Fruit fly (Drosophila melanogaster) whole organism, adult: ENCODE results near the gene frtz.

Experiments
- CG11617 ChIP-seq: fragments of 200-800 bp; sonication (Bioruptor generic); optimal IDR thresholded peaks from 2 replicates; lab custom pipeline; 2017; ENCODE audit warnings: mild to moderate bottlenecking, missing biosample characterization, missing genetic modification reagents, missing genetic modification characterization
- CG12768 ChIP-seq: fragments of 200-800 bp; sonication (Bioruptor generic); optimal IDR thresholded peaks from 2 replicates; lab custom pipeline; 2017; ENCODE audit warnings: missing biosample characterization, missing genetic modification characterization, mild to moderate bottlenecking, moderate library complexity, missing genetic modification reagents
- CG14711 ChIP-seq: fragments of 200-800 bp; sonication (Bioruptor generic); optimal IDR thresholded peaks from 2 replicates; lab custom pipeline; 2018; ENCODE audit warnings: missing biosample characterization, mild to moderate bottlenecking, missing genetic modification characterization, moderate library complexity
- CG1620 ChIP-seq: fragments of 200-800 bp; sonication (Bioruptor generic); optimal IDR thresholded peaks from 2 replicates; lab custom pipeline; 2016; ENCODE audit warnings: missing biosample characterization, missing genetic modification characterization
- CG33017 ChIP-seq: fragments of 200-800 bp; sonication (Bioruptor generic); optimal IDR thresholded peaks from 2 replicates; lab custom pipeline; 2018; ENCODE audit warnings: missing biosample characterization, mild to moderate bottlenecking, missing genetic modification characterization, moderate library complexity
- CG5204 ChIP-seq: fragments of 200-800 bp; sonication (Bioruptor generic); optimal IDR thresholded peaks from 2 replicates; lab custom pipeline; 2016; ENCODE audit warnings: missing biosample characterization, missing genetic modification characterization
- CG7045 ChIP-seq: fragments of 200-800 bp; sonication (Bioruptor generic); optimal IDR thresholded peaks from 2 replicates; lab custom pipeline; 2017; ENCODE audit warnings: missing biosample characterization, mild to moderate bottlenecking, missing genetic modification characterization
- CG7101 ChIP-seq: fragments of 200-800 bp; sonication (Bioruptor generic); optimal IDR thresholded peaks from 2 replicates; lab custom pipeline; 2018; ENCODE audit warnings: missing biosample characterization, mild to moderate bottlenecking, missing genetic modification characterization, moderate library complexity
- Clk ChIP-seq: fragments of 200-800 bp; sonication (Bioruptor generic); optimal IDR thresholded peaks from 2 replicates; lab custom pipeline; 2017; ENCODE audit warnings: missing biosample characterization, missing genetic modification characterization
- Crg-1 ChIP-seq: fragments of 200-800 bp; sonication (Bioruptor generic); optimal IDR thresholded peaks from 2 replicates; lab custom pipeline; 2016; ENCODE audit warnings: missing biosample characterization, missing genetic modification characterization
- Hr96 ChIP-seq: fragments of 200-800 bp; sonication (Bioruptor generic); optimal IDR thresholded peaks from 2 replicates; lab custom pipeline; 2016; ENCODE audit warnings: missing biosample characterization, missing genetic modification characterization
- Mnt ChIP-seq: fragments of 200-800 bp; sonication (Bioruptor generic); optimal IDR thresholded peaks from 2 replicates; lab custom pipeline; 2016; ENCODE audit warnings: missing biosample characterization, mild to moderate bottlenecking, missing genetic modification characterization
- bab1 ChIP-seq: fragments of 200-800 bp; sonication (Bioruptor generic); optimal IDR thresholded peaks from 3 replicates; lab custom pipeline; 2019; ENCODE audit warnings: missing biosample characterization, mild to moderate bottlenecking, missing genetic modification characterization, moderate library complexity
- cic ChIP-seq: fragments of 200-800 bp; sonication (Bioruptor generic); optimal IDR thresholded peaks from 2 replicates; lab custom pipeline; 2017; ENCODE audit warnings: missing biosample characterization, mild to moderate bottlenecking, missing genetic modification characterization, moderate library complexity
- cnc ChIP-seq, 2 experiments: fragments of >200 bp; optimal IDR thresholded peaks; 2 replicates each; lab custom pipeline; 2017
- kay ChIP-seq: fragments of 200-800 bp; sonication (Bioruptor generic); peaks from one replicate; lab custom pipeline; 2016; ENCODE audit warnings: missing biosample characterization, missing genetic modification characterization, borderline replicate concordance
- ovo ChIP-seq: fragments of 200-800 bp; sonication (Bioruptor generic); optimal IDR thresholded peaks from 2 replicates; lab custom pipeline; 2016; ENCODE audit warnings: missing biosample characterization, missing genetic modification characterization
- pad ChIP-seq: fragments of 200-800 bp; sonication (Bioruptor generic); optimal IDR thresholded peaks from 3 replicates; lab custom pipeline; 2017; ENCODE audit warnings: missing biosample characterization, missing genetic modification characterization, mild to moderate bottlenecking, moderate library complexity, missing genetic modification reagents
- tj ChIP-seq: fragments of 200-800 bp; sonication (Bioruptor generic); optimal IDR thresholded peaks from 3 replicates; lab custom pipeline; 2017; ENCODE audit warnings: missing biosample characterization, mild to moderate bottlenecking, missing genetic modification characterization, moderate library complexity
- toe ChIP-seq: fragments of 200-800 bp; sonication (Bioruptor generic); optimal IDR thresholded peaks from 2 replicates; lab custom pipeline; 2016; ENCODE audit warnings: missing biosample characterization, missing genetic modification characterization

frtz gene

dm6 chr2L:1738054-1738453 is 22.4 kb upstream of the frtz start:
- TF ChIP-seq toe (no peak), kay (no peak), CG12768 (no peak), CG14711 (tag; lab: Kevin White, UChicago) (no peak)

dm6 chr2L:1737057-1737581 is 21.5 kb upstream of the frtz start:
- peak; percentile 35 for TF ChIP-seq tj (GFP tag; lab: Kevin White, UChicago)
- no peak for TF ChIP-seq CG12768
- TF ChIP-seq CG5204 (GFP tag; lab: Kevin White, UChicago): peak; percentile 21
- peak; percentile 26 for TF ChIP-seq Hr96 (GFP tag; lab: Kevin White, UChicago)
- TF ChIP-seq Mnt: peak; percentile 70
- TF ChIP-seq CG33017 (tag; lab: Kevin White, UChicago): peak; percentile 10
- TF ChIP-seq CG14711 (tag; lab: Kevin White, UChicago): peak; percentile 67
- TF ChIP-seq bab1 (GFP tag; lab: Kevin White, UChicago): peak; percentile 71
- peak; percentile 50 for TF ChIP-seq CG7101 (tag; lab: Kevin White, UChicago)
- TF ChIP-seq cic (GFP tag; lab: Kevin White, UChicago): no peak
- peak; percentile 57 for TF ChIP-seq pad (GFP tag; lab: Kevin White, UChicago)
- TF ChIP-seq CG11617 (GFP tag; lab: Kevin White, UChicago): no peak

- TF ChIP-seq Clk: no peak
- TF ChIP-seq CG1620: no peak
- no peak for TF ChIP-seq Mnt
- TF ChIP-seq toe: no peak
- TF ChIP-seq kay: no peak
- no peak for TF ChIP-seq CG7101 (tag; lab: Kevin White, UChicago)
- no peak for TF ChIP-seq Hr96 (GFP tag; lab: Kevin White, UChicago)
- no peak for TF ChIP-seq ovo (GFP tag; lab: Kevin White, UChicago)
- no peak for TF ChIP-seq CG12768
- TF ChIP-seq CG11617 (GFP tag; lab: Kevin White, UChicago): no peak
- TF ChIP-seq cnc (optimal IDR thresholded peaks at IDR 0.05; lab: Kevin White, UChicago): no peak
- no peak for TF ChIP-seq Crg-1 (GFP tag; lab: Kevin White, UChicago)
Observed at dm6 chr2L:1735133-1735532, 19.5 kb upstream of the frtz start.

- no peak for TF ChIP-seq ovo (GFP tag; lab: Kevin White, UChicago)
- no peak for TF ChIP-seq toe
- no peak for TF ChIP-seq CG11617 (GFP tag; lab: Kevin White, UChicago)
- no peak for TF ChIP-seq Hr96 (GFP tag; lab: Kevin White, UChicago)
Observed at dm6 chr2L:1733155-1733813, 17.6 kb upstream of the frtz start.

- TF ChIP-seq Mnt (peak; percentile 80), CG14711 (tag; lab: Kevin White, UChicago) (peak; percentile 48), CG33017 (tag; lab: Kevin White, UChicago) (peak; percentile 68), bab1 (GFP tag; lab: Kevin White, UChicago) (no peak), cic (GFP tag; lab: Kevin White, UChicago) (peak; percentile 18), CG12768 (no peak), CG7101 (tag; lab: Kevin White, UChicago) (peak; percentile 49), pad (GFP tag; lab: Kevin White, UChicago) (peak; percentile 17), Crg-1 (GFP tag; lab: Kevin White, UChicago) (peak; percentile 69)
Observed at dm6 chr2L:1732189-1732588, 16.5 kb upstream of the frtz start, which contains the start of the genes CG17652 and CG17646. Gene CG17652 (minus strand): TSS chr2L:1732356. Gene CG17646 (plus strand): TSS chr2L:1732524.

dm6 chr2L:1730914-1731313 is 15.3 kb upstream of the frtz start:
- TF ChIP-seq CG7101 (tag; lab: Kevin White, UChicago) (peak; percentile 5), tj (GFP tag; lab: Kevin White, UChicago) (no peak), CG1620 (no peak), cic (GFP tag; lab: Kevin White, UChicago) (peak; percentile 89), CG11617 (GFP tag; lab: Kevin White, UChicago) (peak; percentile 53), cnc (optimal IDR thresholded peaks at IDR 0.05; lab: Kevin White, UChicago) (no peak), CG7045 (GFP tag; lab: Kevin White, UChicago) (peak; percentile 43), Clk (no peak), CG5204 (GFP tag; lab: Kevin White, UChicago) (no peak), Crg-1 (GFP tag; lab: Kevin White, UChicago) (no peak), pad (GFP tag; lab: Kevin White, UChicago) (no peak), kay (no peak), ovo (GFP tag; lab: Kevin White, UChicago) (no peak), Mnt (peak; percentile 58), bab1 (GFP tag; lab: Kevin White, UChicago) (no peak), Hr96 (GFP tag; lab: Kevin White, UChicago) (no peak), CG33017 (tag; lab: Kevin White, UChicago) (peak; percentile 64), CG12768 (no peak), CG14711 (tag; lab: Kevin White, UChicago) (no peak), toe (no peak)

- TF ChIP-seq CG12768 (peak; percentile 57), bab1 (GFP tag; lab: Kevin White, UChicago) (peak; percentile 77), Mnt (peak; percentile 80), CG7101 (tag; lab: Kevin White, UChicago) (peak; percentile 81), cnc (optimal IDR thresholded peaks at IDR 0.05; lab: Kevin White, UChicago) (no peak), cic (GFP tag; lab: Kevin White, UChicago) (peak; percentile 52), Crg-1 (GFP tag; lab: Kevin White, UChicago) (peak; percentile 83), CG5204 (GFP tag; lab: Kevin White, UChicago) (peak; percentile 77), kay (no peak), Clk (peak; percentile 34), Hr96 (GFP tag; lab: Kevin White, UChicago) (peak; percentile 59), CG1620 (peak; percentile 81), CG33017 (tag; lab: Kevin White, UChicago) (peak; percentile 74), toe (peak; percentile 83), CG14711 (tag; lab: Kevin White, UChicago) (peak; percentile 30), ovo (GFP tag; lab: Kevin White, UChicago) (no peak), tj (GFP tag; lab: Kevin White, UChicago) (peak; percentile 35), CG7045 (GFP tag; lab: Kevin White, UChicago) (peak; percentile 46), CG11617 (GFP tag; lab: Kevin White, UChicago) (peak; percentile 72), pad (GFP tag; lab: Kevin White, UChicago) (peak; percentile 23)
Observed at dm6 chr2L:1729607-1730011, 14.0 kb upstream of the frtz start, which contains the start of the genes Eno and CG31937. Gene Eno (minus strand): TSS chr2L:1729636. Gene CG31937 (plus strand): TSS chr2L:1729887.
